Fruit fly (Drosophila melanogaster): ENCODE measurements around the gene Ugt36D1.

Ugt36D1 gene

dm6 chr2L:18782936-18783335, 40.4 kb upstream of the Ugt36D1 start:
- no peak for TF ChIP-seq CG8301 (tag; optimal IDR thresholded peaks at IDR 0.05)
- TF ChIP-seq Snoo (tag; optimal IDR thresholded peaks at IDR 0.05) = no peak
- TF ChIP-seq Pif1A (GFP tag; optimal IDR thresholded peaks at IDR 0.05) = no peak

- TF ChIP-seq CG8301 (tag; optimal IDR thresholded peaks at IDR 0.05) = no peak
- no peak for TF ChIP-seq CG14655 (GFP tag; optimal IDR thresholded peaks at IDR 0.05)
- TF ChIP-seq D1 (tag; optimal IDR thresholded peaks at IDR 0.05) = no peak
- TF ChIP-seq CG12605 (GFP tag; IDR thresholded peaks at IDR 0.05) = no peak
- TF ChIP-seq Snoo (tag; optimal IDR thresholded peaks at IDR 0.05) = no peak
- TF ChIP-seq CG32121 (GFP tag; IDR thresholded peaks at IDR 0.05) = no peak
- no peak for TF ChIP-seq CG9948 (tag; optimal IDR thresholded peaks at IDR 0.05)
- no peak for TF ChIP-seq gl (tag; optimal IDR thresholded peaks at IDR 0.05)
- no peak for TF ChIP-seq CG17806 (tag; optimal IDR thresholded peaks at IDR 0.05)
- TF ChIP-seq CG8159 (tag; optimal IDR thresholded peaks at IDR 0.05) = no peak
- no peak for TF ChIP-seq rn (GFP tag; IDR thresholded peaks at IDR 0.05)
- TF ChIP-seq CG13204 (GFP tag; optimal IDR thresholded peaks at IDR 0.05) = no peak
- no peak for TF ChIP-seq fd96Ca (GFP tag; IDR thresholded peaks at IDR 0.05)
Measured at dm6 chr2L:18783357-18784040, 39.8 kb upstream of the Ugt36D1 start.

DNA sequence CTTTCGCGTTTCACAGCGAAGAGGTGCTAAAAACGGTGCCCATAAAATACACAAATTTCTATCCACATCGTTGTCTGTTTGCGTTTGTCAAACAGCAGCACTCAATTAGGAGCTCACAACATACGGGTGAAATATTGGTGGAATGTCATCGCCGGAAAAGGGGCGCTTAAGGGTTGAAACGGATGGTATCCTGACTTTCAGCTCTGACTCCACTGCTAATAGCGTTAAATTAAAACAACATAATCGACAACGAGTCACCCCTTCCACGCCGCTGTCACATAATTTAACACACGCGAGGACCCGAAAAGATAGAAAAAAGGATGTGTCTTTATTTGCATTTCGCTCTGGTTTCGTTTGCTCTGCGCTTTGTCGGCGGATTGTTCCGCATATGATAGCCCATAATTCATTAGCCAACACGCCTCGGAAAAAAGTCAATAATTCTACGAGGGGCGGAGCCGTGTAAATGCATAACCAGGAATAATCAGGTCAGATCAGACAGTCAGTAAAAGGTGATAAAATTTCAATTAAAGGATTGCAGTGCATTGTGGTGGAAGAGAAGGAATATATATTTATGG, 38.2 kb upstream of the Ugt36D1 start:
- TF ChIP-seq Snoo (tag; optimal IDR thresholded peaks at IDR 0.05) (no peak), Pif1A (GFP tag; optimal IDR thresholded peaks at IDR 0.05) (no peak), CG14655 (GFP tag; optimal IDR thresholded peaks at IDR 0.05) (no peak), CG32121 (GFP tag; IDR thresholded peaks at IDR 0.05) (no peak), CG17806 (tag; optimal IDR thresholded peaks at IDR 0.05) (no peak), CG12605 (GFP tag; IDR thresholded peaks at IDR 0.05) (no peak), EcR (GFP tag; optimal IDR thresholded peaks at IDR 0.05) (no peak), CG15710 (tag; optimal IDR thresholded peaks at IDR 0.05) (no peak), Pif1B (GFP tag; optimal IDR thresholded peaks at IDR 0.05) (no peak), fd96Ca (GFP tag; IDR thresholded peaks at IDR 0.05) (no peak), Ets98B (GFP tag; IDR thresholded peaks at IDR 0.05) (no peak), CG34367 (tag; optimal IDR thresholded peaks at IDR 0.05) (no peak), gl (tag; optimal IDR thresholded peaks at IDR 0.05) (no peak), CG8159 (tag; optimal IDR thresholded peaks at IDR 0.05) (no peak), rn (GFP tag; IDR thresholded peaks at IDR 0.05) (no peak), D1 (tag; optimal IDR thresholded peaks at IDR 0.05) (no peak), CG9948 (tag; optimal IDR thresholded peaks at IDR 0.05) (no peak)

DNA sequence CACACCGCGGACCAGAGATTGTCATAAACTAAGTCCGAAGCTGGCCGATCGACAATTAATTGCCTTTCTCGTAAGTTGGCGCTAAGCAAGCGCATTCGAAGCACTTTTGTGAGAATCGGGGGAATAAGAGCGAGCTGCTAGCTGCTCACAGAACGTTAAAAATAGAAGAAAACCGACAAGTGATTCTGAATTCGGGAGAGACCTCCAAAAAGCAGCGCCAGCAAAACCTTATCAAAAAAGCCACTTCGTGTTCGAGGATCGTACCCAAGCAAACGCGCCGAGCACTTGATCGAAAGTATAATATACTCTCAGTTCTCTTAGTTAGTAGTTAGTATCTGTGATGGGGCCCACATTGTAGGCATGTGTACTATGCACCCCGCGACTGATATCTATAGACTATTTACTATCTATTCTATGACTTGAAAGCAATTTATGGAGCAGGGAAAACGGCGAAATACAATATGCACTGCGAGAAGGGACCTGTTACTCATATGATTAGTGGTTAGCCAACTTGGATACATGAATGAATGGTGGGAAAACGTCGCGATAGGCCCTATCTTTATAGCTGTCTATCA, 35.8 kb upstream of the Ugt36D1 start:
- TF ChIP-seq CG12605 (GFP tag; IDR thresholded peaks at IDR 0.05) (no peak), CG14655 (GFP tag; optimal IDR thresholded peaks at IDR 0.05) (no peak)

DNA sequence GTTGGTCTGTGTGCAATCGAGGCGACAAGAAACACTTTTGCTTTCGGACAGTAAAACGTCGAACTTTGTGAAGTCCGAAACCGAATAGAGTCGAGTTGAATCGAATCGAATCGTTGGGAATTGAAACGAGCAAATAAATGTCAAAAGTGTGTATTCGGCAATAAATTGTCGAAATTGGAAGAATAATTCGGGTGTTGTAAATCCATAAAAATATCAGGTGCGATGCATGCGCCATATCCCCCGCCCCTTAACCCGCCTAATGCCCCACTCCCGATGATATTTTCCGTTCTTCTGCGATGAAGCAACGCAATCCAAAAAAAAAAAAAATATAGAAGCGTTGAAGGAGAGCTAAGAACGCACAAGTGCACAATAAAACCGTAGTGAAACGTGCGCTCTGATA, 34.4 kb upstream of the Ugt36D1 start:
- no peak for TF ChIP-seq Snoo (tag; optimal IDR thresholded peaks at IDR 0.05)
- TF ChIP-seq CG14655 (GFP tag; optimal IDR thresholded peaks at IDR 0.05) = no peak
- TF ChIP-seq CG10348 (GFP tag; IDR thresholded peaks at IDR 0.05) = no peak
- TF ChIP-seq CG4496 (GFP tag; IDR thresholded peaks at IDR 0.05) = no peak
- no peak for TF ChIP-seq fd96Ca (GFP tag; IDR thresholded peaks at IDR 0.05)
- no peak for TF ChIP-seq Ets98B (GFP tag; IDR thresholded peaks at IDR 0.05)
- TF ChIP-seq rn (GFP tag; IDR thresholded peaks at IDR 0.05) = no peak
- no peak for TF ChIP-seq CG13204 (GFP tag; optimal IDR thresholded peaks at IDR 0.05)
- TF ChIP-seq Pif1A (GFP tag; optimal IDR thresholded peaks at IDR 0.05) = no peak
- no peak for TF ChIP-seq CG15710 (tag; optimal IDR thresholded peaks at IDR 0.05)
- no peak for TF ChIP-seq CG34367 (tag; optimal IDR thresholded peaks at IDR 0.05)
- no peak for TF ChIP-seq CG17806 (tag; optimal IDR thresholded peaks at IDR 0.05)
- no peak for TF ChIP-seq CG32121 (GFP tag; IDR thresholded peaks at IDR 0.05)
- TF ChIP-seq D1 (tag; optimal IDR thresholded peaks at IDR 0.05) = no peak
- no peak for TF ChIP-seq CG8301 (tag; optimal IDR thresholded peaks at IDR 0.05)

- no peak for TF ChIP-seq fd96Ca (GFP tag; IDR thresholded peaks at IDR 0.05)
- no peak for TF ChIP-seq rn (GFP tag; IDR thresholded peaks at IDR 0.05)
Measured at dm6 chr2L:18789773-18790385, 33.5 kb upstream of the Ugt36D1 start.

DNA sequence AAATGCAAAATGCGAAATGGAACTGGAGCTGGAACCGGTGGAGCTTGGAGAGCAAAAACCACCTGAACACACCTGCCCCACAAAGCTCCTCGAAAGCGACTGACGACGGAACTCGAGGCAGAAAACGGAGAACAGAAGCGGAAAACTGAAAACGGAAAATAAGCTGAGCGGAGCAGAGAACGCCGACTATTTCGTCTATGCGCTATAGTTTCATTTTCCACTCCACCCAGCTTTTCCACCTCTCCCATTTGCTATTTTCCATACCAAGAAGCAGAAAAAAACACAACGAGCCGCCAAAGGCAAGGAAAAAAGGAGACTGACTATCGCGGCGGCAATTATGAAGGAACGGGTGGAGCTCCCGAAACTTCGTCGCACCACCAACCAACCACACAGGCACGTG, 30.5 kb upstream of the Ugt36D1 start, which contains the start of gene ham:
TSS of gene ham (minus strand) at position 101 of the 400 bp plus-strand sequence.
- TF ChIP-seq CG8159 (tag; optimal IDR thresholded peaks at IDR 0.05) (no peak), fd96Ca (GFP tag; IDR thresholded peaks at IDR 0.05) (no peak)

Data from whole organism, pupa.